Worm (Caenorhabditis elegans): ENCODE results near the gene nhr-40.

Gene nhr-40

ce11 chrX:2572646-2573149 is 21.1 kb upstream of the nhr-40 start, which contains the start of the genes ccd-5 and F52H2.1 (continued):
- TF ChIP-seq alr-1 (tag; optimal IDR thresholded peaks at IDR 0.05; ENCODE audit: borderline replicate concordance) (no peak), pqm-1 (tag; optimal IDR thresholded peaks at IDR 0.05) (no peak), skn-1 (tag; optimal IDR thresholded peaks at IDR 0.05) (peak; percentile 78), unc-98 (GFP tag; IDR thresholded peaks at IDR 0.05) (no peak), nhr-20 (tag; optimal IDR thresholded peaks at IDR 0.05) (no peak), lin-14 (GFP tag; optimal IDR thresholded peaks at IDR 0.05) (peak; percentile 71), aha-1 (tag; optimal IDR thresholded peaks at IDR 0.05) (no peak), lsy-2 (tag; optimal IDR thresholded peaks at IDR 0.05) (peak in 1 of 2 experiments; percentile 33), isw-1 (GFP tag; IDR thresholded peaks at IDR 0.05) (no peak), lir-3 (tag; optimal IDR thresholded peaks at IDR 0.05; ENCODE audit: poor library complexity) (no peak), fkh-8 (tag; optimal IDR thresholded peaks at IDR 0.05) (peak; percentile 56), ztf-4 (tag; optimal IDR thresholded peaks at IDR 0.05) (no peak), C04F5.9 (tag; optimal IDR thresholded peaks at IDR 0.05) (no peak), jun-1 (tag; optimal IDR thresholded peaks at IDR 0.05) (no peak)

ce11 chrX:2577442-2577841 is 16.4 kb upstream of the nhr-40 start, which contains the start of gene ttr-42:
ttr-42 (plus strand) TSS chrX:2577742.
- TF ChIP-seq nhr-47 (tag; optimal IDR thresholded peaks at IDR 0.05) = no peak
- TF ChIP-seq sptf-1 (tag; optimal IDR thresholded peaks at IDR 0.05) = no peak
- TF ChIP-seq nhr-19 (GFP tag; conservative IDR thresholded peaks at IDR 0.05) = no peak
- no peak for TF ChIP-seq irx-1 (tag; optimal IDR thresholded peaks at IDR 0.05)
- TF ChIP-seq efl-3 (GFP tag; optimal IDR thresholded peaks at IDR 0.05) = no peak
- TF ChIP-seq vab-15 (tag; optimal IDR thresholded peaks at IDR 0.05) = no peak
- TF ChIP-seq dpl-1 (GFP tag; optimal IDR thresholded peaks at IDR 0.05) = no peak
- no peak for TF ChIP-seq alr-1 (tag; optimal IDR thresholded peaks at IDR 0.05; ENCODE audit: borderline replicate concordance)
- no peak for TF ChIP-seq ztf-11 (tag; optimal IDR thresholded peaks at IDR 0.05)
- no peak for TF ChIP-seq lin-15B (tag; optimal IDR thresholded peaks at IDR 0.05)
- TF ChIP-seq ces-1 (GFP tag; optimal IDR thresholded peaks at IDR 0.05) = no peak
- no peak for TF ChIP-seq nhr-77 (tag; optimal IDR thresholded peaks at IDR 0.05)
- no peak for TF ChIP-seq unc-62 (GFP tag; optimal IDR thresholded peaks at IDR 0.05)
- TF ChIP-seq lin-14 (GFP tag; optimal IDR thresholded peaks at IDR 0.05) = no peak
- no peak for TF ChIP-seq mep-1 (tag; optimal IDR thresholded peaks at IDR 0.05)
- TF ChIP-seq aha-1 (tag; optimal IDR thresholded peaks at IDR 0.05) = no peak
- no peak for TF ChIP-seq elt-2 (tag; optimal IDR thresholded peaks at IDR 0.05)
- no peak for TF ChIP-seq hlh-4 (tag; optimal IDR thresholded peaks at IDR 0.05)
- TF ChIP-seq nhr-20 (tag; optimal IDR thresholded peaks at IDR 0.05) = no peak

ce11 chrX:2580524-2580981 is 13.2 kb upstream of the nhr-40 start, which contains the start of gene H01M10.1:
H01M10.1 (minus strand) TSS chrX:2580574.
- TF ChIP-seq lin-14 (GFP tag; optimal IDR thresholded peaks at IDR 0.05) (peak; percentile 9), lsy-2 (tag; optimal IDR thresholded peaks at IDR 0.05) (peak in 1 of 2 experiments; percentile 5), alr-1 (tag; optimal IDR thresholded peaks at IDR 0.05; ENCODE audit: borderline replicate concordance) (no peak), unc-62 (GFP tag; optimal IDR thresholded peaks at IDR 0.05) (no peak), lin-35 (GFP tag; optimal IDR thresholded peaks at IDR 0.05) (peak in 1 of 2 experiments; percentile 26), elt-2 (tag; optimal IDR thresholded peaks at IDR 0.05) (peak; percentile 94), mdl-1 (tag; optimal IDR thresholded peaks at IDR 0.05) (peak in 1 of 2 experiments; percentile 4), hpl-2 (GFP tag; optimal IDR thresholded peaks at IDR 0.05) (no peak), nhr-84 (tag; optimal IDR thresholded peaks at IDR 0.05) (no peak), nhr-71 (tag; optimal IDR thresholded peaks at IDR 0.05) (peak; percentile 34), nhr-237 (tag; optimal IDR thresholded peaks at IDR 0.05) (no peak), nhr-20 (tag; optimal IDR thresholded peaks at IDR 0.05) (peak; percentile 31), lin-39 (tag; optimal IDR thresholded peaks at IDR 0.05) (no peak), pax-3 (tag; optimal IDR thresholded peaks at IDR 0.05) (no peak), nhr-11 (tag; optimal IDR thresholded peaks at IDR 0.05) (no peak), hlh-4 (tag; optimal IDR thresholded peaks at IDR 0.05) (no peak), nhr-19 (GFP tag; conservative IDR thresholded peaks at IDR 0.05) (no peak), pqm-1 (tag; optimal IDR thresholded peaks at IDR 0.05) (peak; percentile 20), nhr-28 (tag; optimal IDR thresholded peaks at IDR 0.05) (no peak), dsc-1 (tag; optimal IDR thresholded peaks at IDR 0.05) (no peak), irx-1 (tag; optimal IDR thresholded peaks at IDR 0.05) (no peak), sptf-1 (tag; optimal IDR thresholded peaks at IDR 0.05) (no peak)

Data from whole organism, L1 larva.